Worm (Caenorhabditis elegans) whole organism, young adult: Measurements from ENCODE around the gene T01D1.5.

Source experiments
- F33H1.4 ChIP-seq: fragments of 200-800 bp; sonication (Bioruptor generic); IDR thresholded peaks from 2 replicates; pipeline ENCODE4 v1.3.6; 2022; ENCODE audit warnings: missing genetic modification reagents, missing genetic modification characterization, missing compliant biosample characterization
- aptf-3 ChIP-seq: fragments of 200-800 bp; sonication (Bioruptor generic); IDR thresholded peaks from 2 replicates; pipeline ENCODE4 v1.3.6; 2022; ENCODE audit warnings: missing genetic modification characterization, missing compliant biosample characterization
- atf-7 ChIP-seq: sonication (generic microtip); optimal IDR thresholded peaks from 2 replicates; lab custom pipeline; 2017; ENCODE audit warnings: mild to moderate bottlenecking, missing genetic modification characterization, missing compliant biosample characterization
- attf-5 ChIP-seq: fragments of 200-800 bp; sonication (Bioruptor generic); optimal IDR thresholded peaks from 2 replicates; lab custom pipeline; 2018; ENCODE audit warnings: mild to moderate bottlenecking, missing genetic modification characterization, missing compliant biosample characterization
- attf-6 ChIP-seq: fragments of 200-800 bp; sonication (Bioruptor generic); IDR thresholded peaks from 2 replicates; pipeline ENCODE4 v1.3.6; 2022; ENCODE audit warnings: missing genetic modification reagents, missing genetic modification characterization, missing compliant biosample characterization
- bed-2 ChIP-seq: fragments of 200-800 bp; sonication (Bioruptor generic); IDR thresholded peaks from 2 replicates; pipeline ENCODE4 v1.3.6; 2022; ENCODE audit warnings: missing genetic modification reagents, missing genetic modification characterization, missing compliant biosample characterization
- cebp-1 ChIP-seq, 2 experiments: fragments of 200-800 bp in 1 of 2; sonication (Bioruptor generic) in 1 of 2; sonication (generic microtip) in 1 of 2; IDR thresholded peaks in 1 of 2; optimal IDR thresholded peaks in 1 of 2; 2 replicates each; pipeline versions ENCODE4 v1.3.6 to Lab custom; 2017 to 2022; ENCODE audit warnings: missing compliant biosample characterization in 2 of 2, missing genetic modification characterization in 2 of 2, mild to moderate bottlenecking in 1 of 2, missing genetic modification reagents in 1 of 2, moderate library complexity in 1 of 2
- ceh-27 ChIP-seq: fragments of 200-800 bp; sonication (Bioruptor generic); optimal IDR thresholded peaks from 2 replicates; lab custom pipeline; 2018; ENCODE audit warnings: mild to moderate bottlenecking, missing genetic modification characterization, moderate library complexity, missing compliant biosample characterization
- dox-1 ChIP-seq: fragments of 200-800 bp; sonication (Bioruptor generic); IDR thresholded peaks from 2 replicates; pipeline ENCODE4 v1.3.6; 2022; ENCODE audit warnings: missing genetic modification reagents, missing genetic modification characterization, missing compliant biosample characterization
- dpff-1 ChIP-seq: sonication (generic microtip); optimal IDR thresholded peaks from 2 replicates; lab custom pipeline; 2017; ENCODE audit warnings: mild to moderate bottlenecking, missing genetic modification characterization, missing compliant biosample characterization
- efl-1 ChIP-seq: fragments of 150-350 bp; optimal IDR thresholded peaks from 2 replicates; lab custom pipeline; 2014; ENCODE audit warnings: missing biosample characterization, missing genetic modification reagents, missing genetic modification characterization
- egl-44 ChIP-seq: fragments of 200-800 bp; sonication (Bioruptor generic); IDR thresholded peaks from 2 replicates; pipeline ENCODE4 v1.3.6; 2022; ENCODE audit warnings: missing genetic modification reagents, missing genetic modification characterization, missing compliant biosample characterization
- ets-4 ChIP-seq: fragments of 200-800 bp; sonication (Bioruptor generic); optimal IDR thresholded peaks from 2 replicates; lab custom pipeline; 2018; ENCODE audit warnings: mild to moderate bottlenecking, missing genetic modification characterization, missing compliant biosample characterization
- him-1 ChIP-seq: sonication (generic microtip); optimal IDR thresholded peaks from 2 replicates; lab custom pipeline; 2016; ENCODE audit warnings: missing genotype, missing genetic modification reagents, missing genetic modification characterization, missing compliant biosample characterization
- hmg-1.2 ChIP-seq: fragments of 200-800 bp; sonication (Bioruptor generic); IDR thresholded peaks from 2 replicates; pipeline ENCODE4 v1.3.6; 2022; ENCODE audit warnings: missing genetic modification reagents, missing genetic modification characterization, missing compliant biosample characterization
- hmg-20 ChIP-seq: fragments of 200-800 bp; sonication (Bioruptor generic); IDR thresholded peaks from 2 replicates; pipeline ENCODE4 v1.3.6; 2022; ENCODE audit warnings: missing genetic modification reagents, missing genetic modification characterization, missing compliant biosample characterization
- let-607 ChIP-seq, 2 experiments: fragments of 200-800 bp in 1 of 2; sonication (Bioruptor generic) in 1 of 2; sonication (generic microtip) in 1 of 2; optimal IDR thresholded peaks; 2 replicates each; lab custom pipeline; 2016 to 2018; ENCODE audit warnings: mild to moderate bottlenecking in 2 of 2, missing compliant biosample characterization in 2 of 2, missing genetic modification characterization in 2 of 2, moderate library complexity in 2 of 2, missing genotype in 1 of 2
- lin-40 ChIP-seq: sonication (generic microtip); optimal IDR thresholded peaks from 2 replicates; lab custom pipeline; 2016; ENCODE audit warnings: missing genetic modification characterization, mild to moderate bottlenecking, missing compliant biosample characterization, missing genotype, missing genetic modification reagents
- lin-54 ChIP-seq: fragments of 200-800 bp; sonication (Bioruptor generic); optimal IDR thresholded peaks from 2 replicates; lab custom pipeline; 2018; ENCODE audit warnings: mild to moderate bottlenecking, missing genetic modification characterization, missing compliant biosample characterization
- lir-1 ChIP-seq: fragments of 200-800 bp; sonication (Bioruptor generic); conservative IDR thresholded peaks from 2 replicates; pipeline ENCODE4 v1.3.6; 2022; ENCODE audit warnings: missing genetic modification reagents, missing genetic modification characterization, missing compliant biosample characterization
- mcd-1 ChIP-seq: fragments of 200-800 bp; sonication (Bioruptor generic); IDR thresholded peaks from 2 replicates; pipeline ENCODE4 v1.3.6; 2022; ENCODE audit warnings: missing genetic modification reagents, missing genetic modification characterization, missing compliant biosample characterization
- mxl-1 ChIP-seq: sonication (generic microtip); optimal IDR thresholded peaks from 2 replicates; lab custom pipeline; 2016; ENCODE audit warnings: missing genetic modification characterization, missing compliant biosample characterization
- nfyb-1 ChIP-seq: fragments of 200-800 bp; sonication (Bioruptor generic); IDR thresholded peaks from 2 replicates; pipeline ENCODE4 v1.3.6; 2022; ENCODE audit warnings: missing genetic modification reagents, missing genetic modification characterization, missing compliant biosample characterization
- nhr-80 ChIP-seq: sonication (generic microtip); optimal IDR thresholded peaks from 2 replicates; lab custom pipeline; 2016; ENCODE audit warnings: missing genetic modification characterization, missing compliant biosample characterization
- nhr-90 ChIP-seq: sonication (generic microtip); optimal IDR thresholded peaks from 2 replicates; lab custom pipeline; 2016; ENCODE audit warnings: missing genotype, mild to moderate bottlenecking, missing genetic modification characterization, missing compliant biosample characterization
- pbrm-1 ChIP-seq: fragments of 200-800 bp; sonication (Bioruptor generic); IDR thresholded peaks from 2 replicates; pipeline ENCODE4 v1.3.6; 2022; ENCODE audit warnings: missing genetic modification reagents, missing genetic modification characterization, missing compliant biosample characterization
- pha-4 ChIP-seq: fragments of 150-350 bp; sonication (generic microtip); optimal IDR thresholded peaks from 2 replicates; lab custom pipeline; 2014; ENCODE audit warnings: missing biosample characterization, missing genetic modification reagents, missing genetic modification characterization
- snpc-1.3 ChIP-seq: sonication (generic microtip); optimal IDR thresholded peaks from 2 replicates; lab custom pipeline; 2017; ENCODE audit warnings: missing genetic modification characterization, mild to moderate bottlenecking, missing compliant biosample characterization, antibody characterized with exemption, moderate library complexity, missing genotype, missing genetic modification reagents; ENCODE audit not compliant: insufficient read depth
- snpc-4 ChIP-seq, 5 experiments: fragments of 150-350 bp in 1 of 5; sonication (generic microtip) in 4 of 5; optimal IDR thresholded peaks; 2 replicates each; lab custom pipeline; 2014 to 2018; ENCODE audit warnings: missing genetic modification characterization in 5 of 5, missing biosample characterization in 3 of 5, antibody characterized with exemption in 2 of 5, mild to moderate bottlenecking in 2 of 5, missing compliant biosample characterization in 2 of 5, missing genotype in 2 of 5, moderate library complexity in 2 of 5, missing genetic modification reagents in 1 of 5
- tbp1 ChIP-seq: fragments of 200-800 bp; sonication (Bioruptor generic); optimal IDR thresholded peaks from 2 replicates; lab custom pipeline; 2018; ENCODE audit warnings: mild to moderate bottlenecking, missing genetic modification characterization, missing compliant biosample characterization
- tbx-9 ChIP-seq: sonication (generic microtip); optimal IDR thresholded peaks from 2 replicates; lab custom pipeline; 2016; ENCODE audit warnings: borderline replicate concordance, missing genetic modification characterization, inconsistent platforms, missing compliant biosample characterization
- zim-3 ChIP-seq: sonication (generic microtip); optimal IDR thresholded peaks from 2 replicates; lab custom pipeline; 2017; ENCODE audit warnings: mild to moderate bottlenecking, missing genetic modification characterization, moderate library complexity, missing compliant biosample characterization
- ztf-3 ChIP-seq: fragments of 200-800 bp; sonication (Bioruptor generic); optimal IDR thresholded peaks from 2 replicates; lab custom pipeline; 2018; ENCODE audit warnings: mild to moderate bottlenecking, missing genetic modification characterization, missing compliant biosample characterization

The T01D1.5 gene

DNA sequence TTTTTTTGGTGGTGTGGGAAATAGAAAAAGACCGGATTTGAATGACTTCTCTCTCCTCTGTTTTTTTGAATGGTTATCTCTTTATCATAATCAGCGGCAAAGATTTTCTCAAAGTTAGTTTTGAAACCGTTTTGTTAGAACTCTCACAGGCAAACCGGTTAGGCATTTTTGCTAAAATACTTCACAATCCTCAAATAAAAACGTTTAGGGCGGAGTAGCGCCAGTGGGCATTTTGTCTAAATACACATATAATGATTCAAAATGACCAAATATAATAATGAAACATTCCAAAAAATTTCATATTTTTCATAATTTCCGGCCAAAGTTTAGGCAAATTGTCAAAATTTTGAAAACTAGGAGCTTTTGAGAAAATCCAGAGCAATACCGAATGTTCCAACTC is 13.0 kb downstream of the T01D1.5 start, which contains the start of gene T01D1.3 (continued):
- TF ChIP-seq nhr-80 (tag; lab: Kevin White, UChicago) (no peak), attf-6 (GFP tag; lab: Robert Waterston, UW) (no peak), tbx-9 (tag; lab: Kevin White, UChicago) (no peak)

DNA sequence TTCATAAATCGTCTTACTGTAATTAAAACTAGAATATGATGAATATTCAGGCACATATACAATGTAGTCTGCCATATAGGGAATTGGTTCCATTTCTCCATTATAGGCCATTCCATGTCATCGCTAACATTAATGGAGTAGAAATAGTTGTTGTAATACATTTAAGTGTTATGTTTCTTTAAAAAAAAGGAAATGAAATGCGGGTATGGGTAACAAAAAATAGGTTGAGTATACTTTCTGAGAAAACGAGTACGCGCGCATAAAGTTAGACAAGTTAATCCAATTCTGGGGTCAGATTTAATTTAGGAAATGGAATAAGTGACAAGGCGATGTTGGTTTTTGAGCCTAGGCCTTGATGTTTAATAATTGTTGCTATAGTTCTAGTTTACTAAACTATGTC is 15.2 kb downstream of the T01D1.5 start, which contains the start of gene T01D1.7:
Gene T01D1.7 (minus strand): TSS at position 101 of the 400 bp plus-strand sequence.
- TF ChIP-seq him-1 (tag; lab: Kevin White, UChicago) = no peak
- TF ChIP-seq efl-1 (GFP tag; lab: Kevin White, UChicago) = no peak
- TF ChIP-seq snpc-1.3 (tag; lab: Kevin White, UChicago) = no peak
- TF ChIP-seq atf-7 (tag; lab: Kevin White, UChicago) = no peak
- no peak for TF ChIP-seq hmg-20 (GFP tag; lab: Robert Waterston, UW)

DNA sequence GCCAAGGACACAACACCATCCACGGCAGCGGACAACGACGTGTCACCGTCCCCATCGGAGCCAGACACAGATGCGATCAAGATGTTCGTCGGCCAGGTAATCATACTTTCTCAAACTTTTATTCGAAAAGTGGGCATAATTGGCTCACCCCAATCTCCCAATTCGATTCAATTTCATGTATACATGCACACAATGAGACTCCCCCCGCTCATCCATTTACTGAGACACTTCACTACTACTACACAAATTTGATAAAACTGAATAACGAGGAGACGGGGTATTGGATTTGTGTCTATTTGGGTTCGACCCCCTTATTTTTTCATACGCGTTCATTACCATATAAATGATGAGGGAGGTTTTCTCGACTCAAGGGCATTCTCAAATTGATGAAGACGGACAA is 25.6 kb downstream of the T01D1.5 start:
- TF ChIP-seq bed-2 (GFP tag; lab: Robert Waterston, UW) (no peak), ceh-27 (GFP tag; lab: Kevin White, UChicago) (no peak), ztf-3 (GFP tag; lab: Kevin White, UChicago) (no peak), him-1 (tag; lab: Kevin White, UChicago) (no peak), mcd-1 (GFP tag; lab: Robert Waterston, UW) (no peak), snpc-4 (GFP tag; optimal IDR thresholded peaks at IDR 0.05; lab: Kevin White, UChicago) (no peak), snpc-4 (tag; optimal IDR thresholded peaks at IDR 0.05; lab: Kevin White, UChicago) (no peak)

DNA sequence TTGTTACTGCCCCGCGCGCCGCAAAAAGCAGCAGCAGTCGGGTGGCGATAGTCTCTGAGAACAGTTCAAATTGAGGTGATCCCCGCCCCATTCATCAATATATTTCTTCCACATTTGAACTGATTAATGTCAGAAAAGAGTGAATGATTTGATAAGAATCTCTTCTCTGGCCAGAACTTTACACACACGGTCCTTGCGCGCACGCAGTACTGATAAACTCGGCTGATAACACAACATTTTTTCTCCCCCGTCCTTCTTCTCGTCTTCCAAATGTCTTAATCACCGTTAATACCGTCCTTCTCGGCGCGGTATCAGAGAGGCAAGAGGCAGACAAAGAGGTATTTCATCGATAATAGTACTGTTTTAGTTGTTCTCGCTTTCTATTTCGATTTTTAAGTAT is 26.7 kb downstream of the T01D1.5 start, which contains the start of gene etr-1:
Gene etr-1 (plus strand): TSS at position 193 of the 400 bp plus-strand sequence.
- TF ChIP-seq dpff-1 (tag; lab: Kevin White, UChicago) = no peak
- no peak for TF ChIP-seq aptf-3 (GFP tag; lab: Robert Waterston, UW)
- TF ChIP-seq pha-4 (tag; lab: Kevin White, UChicago) = no peak
- TF ChIP-seq hmg-1.2 (GFP tag; lab: Robert Waterston, UW) = 0 out of 2 replicates have a peak, but pooled peaks have one; percentile 7
- no peak for TF ChIP-seq F33H1.4 (GFP tag; lab: Robert Waterston, UW)
- TF ChIP-seq let-607 (tag; optimal IDR thresholded peaks at IDR 0.05; lab: Kevin White, UChicago) = no peak
- 0 out of 2 replicates have a peak, but pooled peaks have one; percentile 21 for TF ChIP-seq nfyb-1
- TF ChIP-seq dox-1 (GFP tag; lab: Robert Waterston, UW) = peak; percentile 83
- TF ChIP-seq cebp-1 (GFP tag; IDR thresholded peaks at IDR 0.05; lab: Robert Waterston, UW) = no peak
- peak; percentile 31 for TF ChIP-seq cebp-1 (tag; optimal IDR thresholded peaks at IDR 0.05; lab: Kevin White, UChicago)
- TF ChIP-seq lir-1 = no peak
- peak; percentile 60 for TF ChIP-seq nhr-90 (tag; lab: Kevin White, UChicago)
- no peak for TF ChIP-seq pbrm-1 (GFP tag; lab: Robert Waterston, UW)
- TF ChIP-seq attf-5 (GFP tag; lab: Kevin White, UChicago) = peak; percentile 50
- peak; percentile 83 for TF ChIP-seq ets-4 (GFP tag; lab: Kevin White, UChicago)
- peak; percentile 9 for TF ChIP-seq tbp1 (GFP tag; lab: Kevin White, UChicago)
- TF ChIP-seq lin-40 (tag; lab: Kevin White, UChicago) = peak; percentile 19
- TF ChIP-seq nhr-80 (tag; lab: Kevin White, UChicago) = peak; percentile 99
- peak; percentile 25; the same call in 1 of the 2 replicates for TF ChIP-seq mcd-1 (GFP tag; lab: Robert Waterston, UW)
- no peak for TF ChIP-seq zim-3 (tag; lab: Kevin White, UChicago)
- no peak for TF ChIP-seq lin-54 (GFP tag; lab: Kevin White, UChicago)
- peak; percentile 59; the same call in 1 of the 2 replicates for TF ChIP-seq egl-44
- no peak for TF ChIP-seq mxl-1
